Worm (Caenorhabditis elegans) whole organism, early embryonic: ENCODE results near the gene T02H6.4.

Experiments
- B0310.2 ChIP-seq: sonication (generic microtip); optimal IDR thresholded peaks from 2 replicates; lab custom pipeline; 2016; ENCODE audit warnings: mild to moderate bottlenecking, missing genetic modification characterization, missing compliant biosample characterization
- F13C5.2 ChIP-seq: sonication (generic microtip); optimal IDR thresholded peaks from 2 replicates; lab custom pipeline; 2017; ENCODE audit warnings: mild to moderate bottlenecking, missing genetic modification characterization, inconsistent platforms, missing compliant biosample characterization
- aly-1 ChIP-seq: sonication (generic microtip); optimal IDR thresholded peaks from 2 replicates; lab custom pipeline; 2016; ENCODE audit warnings: missing genetic modification characterization, missing compliant biosample characterization
- ama-1 ChIP-seq: fragments of 150-350 bp; optimal IDR thresholded peaks from 2 replicates; lab custom pipeline; 2014
- ceh-13 ChIP-seq: fragments of 200-800 bp; sonication (Bioruptor generic); optimal IDR thresholded peaks from 2 replicates; lab custom pipeline; 2018; ENCODE audit warnings: mild to moderate bottlenecking, missing genetic modification characterization, missing compliant biosample characterization
- ceh-36 ChIP-seq: sonication (generic microtip); optimal IDR thresholded peaks from 2 replicates; lab custom pipeline; 2016; ENCODE audit warnings: missing genetic modification characterization, inconsistent platforms, missing compliant biosample characterization
- ets-7 ChIP-seq: sonication (generic microtip); optimal IDR thresholded peaks from 2 replicates; lab custom pipeline; 2016; ENCODE audit warnings: missing genotype, missing genetic modification characterization, missing compliant biosample characterization
- flt-1 ChIP-seq: fragments of 200-800 bp; sonication (Bioruptor generic); IDR thresholded peaks from 2 replicates; pipeline ENCODE4 v1.3.6; 2022; ENCODE audit warnings: missing genetic modification characterization, missing compliant biosample characterization
- hmbx-1 ChIP-seq: sonication (generic microtip); optimal IDR thresholded peaks from 2 replicates; lab custom pipeline; 2016; ENCODE audit warnings: mild to moderate bottlenecking, missing genetic modification characterization, missing compliant biosample characterization
- hmg-4 ChIP-seq: fragments of 200-800 bp; sonication (Bioruptor generic); optimal IDR thresholded peaks from 2 replicates; lab custom pipeline; 2018; ENCODE audit warnings: mild to moderate bottlenecking, missing genetic modification characterization, missing compliant biosample characterization
- hnd-1 ChIP-seq: sonication (generic microtip); optimal IDR thresholded peaks from 2 replicates; lab custom pipeline; 2016; ENCODE audit warnings: missing genetic modification characterization, missing compliant biosample characterization
- pes-1 ChIP-seq: fragments of 200-800 bp; sonication (Bioruptor generic); IDR thresholded peaks from 2 replicates; pipeline ENCODE4 v1.3.6; 2022; ENCODE audit warnings: missing genetic modification reagents, missing genetic modification characterization, missing compliant biosample characterization
- scrt-1 ChIP-seq: fragments of 200-800 bp; sonication (Bioruptor generic); IDR thresholded peaks from 2 replicates; pipeline ENCODE4 v1.3.6; 2022; ENCODE audit warnings: missing genetic modification characterization, missing compliant biosample characterization
- sea-1 ChIP-seq: fragments of 200-800 bp; sonication (Bioruptor generic); conservative IDR thresholded peaks from 2 replicates; pipeline ENCODE4 v1.3.6; 2022; ENCODE audit warnings: missing genetic modification characterization, missing compliant biosample characterization
- tbx-11 ChIP-seq: fragments of 200-800 bp; sonication (Bioruptor generic); IDR thresholded peaks from 2 replicates; pipeline ENCODE4 v1.3.6; 2022; ENCODE audit warnings: missing genetic modification characterization, missing compliant biosample characterization
- tbx-37 ChIP-seq: fragments of 200-800 bp; sonication (Bioruptor generic); conservative IDR thresholded peaks from 2 replicates; pipeline ENCODE4 v1.3.6; 2022; ENCODE audit warnings: missing genetic modification reagents, missing genetic modification characterization, missing compliant biosample characterization
- tra-4 ChIP-seq: sonication (generic microtip); optimal IDR thresholded peaks from 2 replicates; lab custom pipeline; 2017; ENCODE audit warnings: missing genetic modification characterization, missing compliant biosample characterization

The T02H6.4 gene

ce11 chrII:674116-674515, 15.7 kb upstream of the T02H6.4 start, which contains the start of gene Y39F10C.3:
TSS of gene Y39F10C.3 (plus strand) at chrII:674416.
- TF ChIP-seq ceh-36 (tag; lab: Kevin White, UChicago): no peak
- TF ChIP-seq hnd-1: no peak

- TF ChIP-seq ceh-13: no peak
- no peak for TF ChIP-seq aly-1 (tag; lab: Kevin White, UChicago)
- no peak for TF ChIP-seq tbx-11
- TF ChIP-seq ceh-36 (tag; lab: Kevin White, UChicago): no peak
- no peak for TF ChIP-seq pes-1 (GFP tag; lab: Robert Waterston, UW)
- TF ChIP-seq B0310.2: no peak
- TF ChIP-seq hnd-1: no peak
- no peak for TF ChIP-seq ets-7 (tag; lab: Kevin White, UChicago)
- no peak for TF ChIP-seq hmg-4 (GFP tag; lab: Kevin White, UChicago)
- TF ChIP-seq flt-1: no peak
- no peak for TF ChIP-seq scrt-1 (GFP tag; lab: Robert Waterston, UW)
- no peak for TF ChIP-seq tbx-37 (GFP tag; lab: Robert Waterston, UW)
- no peak for TF ChIP-seq sea-1 (GFP tag; lab: Robert Waterston, UW)
- TF ChIP-seq hmbx-1 (tag; lab: Kevin White, UChicago): no peak
- no peak for TF ChIP-seq F13C5.2 (tag; lab: Kevin White, UChicago)
- TF ChIP-seq ama-1 (lab: Kevin White, UChicago): no peak
- no peak for TF ChIP-seq tra-4 (tag; lab: Kevin White, UChicago)
These were observed 14.5 kb upstream of the T02H6.4 start, which contains the start of gene Y39F10C.1 for ce11 chrII:675303-675702. TSS of gene Y39F10C.1 (plus strand) at chrII:675603.

ce11 chrII:675822-676221, 14.0 kb upstream of the T02H6.4 start:
- no peak for TF ChIP-seq ama-1 (lab: Kevin White, UChicago)
- TF ChIP-seq tbx-11: no peak
- TF ChIP-seq hnd-1: no peak
- no peak for TF ChIP-seq tbx-37 (GFP tag; lab: Robert Waterston, UW)

- no peak for TF ChIP-seq ama-1 (lab: Kevin White, UChicago)
- no peak for TF ChIP-seq ets-7 (tag; lab: Kevin White, UChicago)
- TF ChIP-seq hnd-1: no peak
- TF ChIP-seq pes-1 (GFP tag; lab: Robert Waterston, UW): no peak
- TF ChIP-seq tra-4 (tag; lab: Kevin White, UChicago): no peak
- TF ChIP-seq B0310.2: no peak
- no peak for TF ChIP-seq flt-1
- no peak for TF ChIP-seq tbx-11
- TF ChIP-seq ceh-13: no peak
- TF ChIP-seq tbx-37 (GFP tag; lab: Robert Waterston, UW): no peak
- TF ChIP-seq hmg-4 (GFP tag; lab: Kevin White, UChicago): no peak
These were observed 11.3 kb upstream of the T02H6.4 start, which contains the start of gene T02H6.9 for ce11 chrII:678581-678980. TSS of gene T02H6.9 (plus strand) at chrII:678881.

- TF ChIP-seq tbx-37 (GFP tag; lab: Robert Waterston, UW): no peak
- TF ChIP-seq sea-1 (GFP tag; lab: Robert Waterston, UW): no peak
- no peak for TF ChIP-seq B0310.2
- TF ChIP-seq scrt-1 (GFP tag; lab: Robert Waterston, UW): no peak
- TF ChIP-seq flt-1: no peak
- TF ChIP-seq ceh-13: no peak
- no peak for TF ChIP-seq tbx-11
- TF ChIP-seq ama-1 (lab: Kevin White, UChicago): no peak
- no peak for TF ChIP-seq pes-1 (GFP tag; lab: Robert Waterston, UW)
These were observed 9.2 kb upstream of the T02H6.4 start, which contains the start of the genes T02H6.10 and T02H6.8 for ce11 chrII:680612-681011. TSS of gene T02H6.10 (minus strand) at chrII:680712. TSS of gene T02H6.8 (plus strand) at chrII:680832.

ce11 chrII:682326-682725, 7.5 kb upstream of the T02H6.4 start, which contains the start of gene T02H6.7:
TSS of gene T02H6.7 (plus strand) at chrII:682626.
- TF ChIP-seq tbx-37 (GFP tag; lab: Robert Waterston, UW): no peak
- no peak for TF ChIP-seq tbx-11
- TF ChIP-seq ets-7 (tag; lab: Kevin White, UChicago): no peak
- TF ChIP-seq aly-1 (tag; lab: Kevin White, UChicago): no peak
- no peak for TF ChIP-seq hnd-1
- no peak for TF ChIP-seq ama-1 (lab: Kevin White, UChicago)
- no peak for TF ChIP-seq F13C5.2 (tag; lab: Kevin White, UChicago)

ce11 chrII:683467-683866, 6.4 kb upstream of the T02H6.4 start, which contains the start of gene T02H6.6:
TSS of gene T02H6.6 (plus strand) at chrII:683767.
- TF ChIP-seq sea-1 (GFP tag; lab: Robert Waterston, UW) (no peak), F13C5.2 (tag; lab: Kevin White, UChicago) (no peak), B0310.2 (no peak), hnd-1 (no peak), pes-1 (GFP tag; lab: Robert Waterston, UW) (no peak), ceh-13 (no peak), tra-4 (tag; lab: Kevin White, UChicago) (no peak), ama-1 (lab: Kevin White, UChicago) (no peak), hmbx-1 (tag; lab: Kevin White, UChicago) (no peak), tbx-37 (GFP tag; lab: Robert Waterston, UW) (no peak)

ce11 chrII:684811-685210, 5.0 kb upstream of the T02H6.4 start, which contains the start of gene T02H6.5:
TSS of gene T02H6.5 (plus strand) at chrII:685111.
- TF ChIP-seq pes-1 (GFP tag; lab: Robert Waterston, UW) (no peak), hmbx-1 (tag; lab: Kevin White, UChicago) (no peak), hnd-1 (no peak), ceh-36 (tag; lab: Kevin White, UChicago) (no peak), tra-4 (tag; lab: Kevin White, UChicago) (no peak)
